Worm (Caenorhabditis elegans): ENCODE measurements around the gene eor-1.
A peak's percentile ranks its signal among the peaks of the same experiment; 100 is the strongest.

eor-1 gene

DNA sequence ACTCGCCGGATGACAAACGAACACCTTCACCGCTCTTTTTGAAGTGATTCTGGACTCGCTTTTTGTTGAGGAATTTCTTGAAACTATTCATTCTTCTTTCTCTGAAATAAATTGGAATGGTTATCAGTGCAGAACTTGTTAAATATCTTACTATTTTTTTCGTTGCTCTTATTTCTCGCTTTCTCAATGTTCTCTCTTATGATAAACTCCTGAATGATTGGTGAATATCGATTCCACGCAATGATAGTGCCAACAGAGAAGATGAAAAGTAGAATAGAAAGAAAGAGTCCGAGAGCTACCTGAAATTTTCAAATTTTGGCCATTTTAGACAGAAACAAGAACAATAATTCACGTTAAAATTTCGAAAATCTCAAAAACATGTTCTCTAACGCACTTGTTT is 10.4 kb upstream of the eor-1 start, which contains the start of gene ubxn-6:
Gene ubxn-6, minus strand, starts transcription at position 101 of the 400 bp plus-strand sequence.
- no peak for TF ChIP-seq hlh-12 (tag; optimal IDR thresholded peaks at IDR 0.05)
- TF ChIP-seq tbp1 (GFP tag; optimal IDR thresholded peaks at IDR 0.05) = no peak
- no peak for TF ChIP-seq bed-1 (GFP tag; IDR thresholded peaks at IDR 0.05)
- no peak for TF ChIP-seq ceh-100 (GFP tag; IDR thresholded peaks at IDR 0.05)

DNA sequence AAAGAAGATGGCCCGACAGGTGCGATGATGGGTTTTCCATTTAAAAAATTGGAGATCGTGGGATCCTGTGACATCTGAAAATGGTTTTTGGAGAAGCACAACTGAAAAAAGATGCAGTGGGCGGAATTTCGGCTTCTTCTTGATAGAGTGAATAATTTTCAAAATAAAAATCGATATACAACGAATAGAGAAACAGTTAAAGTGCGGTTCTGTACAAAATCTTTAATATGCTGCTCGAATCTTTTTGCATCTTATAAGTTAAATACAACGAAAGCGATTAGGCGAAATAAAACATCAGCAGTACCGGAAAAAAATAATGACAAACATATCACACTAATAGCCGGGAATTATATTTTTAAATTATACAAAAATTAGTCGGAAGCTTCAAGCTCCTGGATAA is 8.2 kb upstream of the eor-1 start, which contains the start of gene H06H21.11:
Gene H06H21.11, minus strand, starts transcription at position 101 of the 400 bp plus-strand sequence.
- TF ChIP-seq snpc-4 (GFP tag; optimal IDR thresholded peaks at IDR 0.05) (no peak), snpc-4 (tag; optimal IDR thresholded peaks at IDR 0.05) (peak in 1 of 4 experiments; percentile 42), hmg-1.2 (GFP tag; IDR thresholded peaks at IDR 0.05) (no peak), hrde-1 (tag; optimal IDR thresholded peaks at IDR 0.05; ENCODE audit: borderline replicate concordance) (peak; percentile 22)

DNA sequence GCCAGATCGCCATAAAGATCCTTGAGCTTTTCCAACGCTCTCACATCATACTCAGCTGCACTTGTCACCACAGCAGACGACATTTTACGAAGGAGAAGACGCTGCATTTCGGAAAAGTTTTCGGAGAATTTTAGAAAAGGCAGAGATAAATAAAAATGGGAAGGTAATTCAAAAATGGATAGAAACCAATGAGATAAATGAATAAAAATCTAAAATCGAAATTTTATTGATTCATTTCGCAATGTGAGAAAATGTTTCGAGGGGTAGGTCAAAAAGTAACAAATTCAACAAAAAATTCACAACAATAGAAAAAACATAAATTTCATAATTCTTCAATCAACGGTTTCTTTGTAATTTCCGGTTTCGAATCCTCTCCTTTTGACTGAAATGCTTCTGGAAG is 7.5 kb upstream of the eor-1 start, which contains the start of gene dpf-5:
Gene dpf-5, minus strand, starts transcription at position 101 of the 400 bp plus-strand sequence.
- TF ChIP-seq ekl-4 (GFP tag; IDR thresholded peaks at IDR 0.05) (0 out of 2 replicates have a peak, but pooled peaks have one; percentile 20), ztf-18 (tag; optimal IDR thresholded peaks at IDR 0.05) (no peak), lag-1 (GFP tag; IDR thresholded peaks at IDR 0.05) (no peak), hrde-1 (tag; optimal IDR thresholded peaks at IDR 0.05; ENCODE audit: borderline replicate concordance) (peak; percentile 23), cebp-2 (GFP tag; IDR thresholded peaks at IDR 0.05) (no peak), F10E7.11 (tag; optimal IDR thresholded peaks at IDR 0.05) (no peak), nfya-2 (GFP tag; IDR thresholded peaks at IDR 0.05) (no peak)

DNA sequence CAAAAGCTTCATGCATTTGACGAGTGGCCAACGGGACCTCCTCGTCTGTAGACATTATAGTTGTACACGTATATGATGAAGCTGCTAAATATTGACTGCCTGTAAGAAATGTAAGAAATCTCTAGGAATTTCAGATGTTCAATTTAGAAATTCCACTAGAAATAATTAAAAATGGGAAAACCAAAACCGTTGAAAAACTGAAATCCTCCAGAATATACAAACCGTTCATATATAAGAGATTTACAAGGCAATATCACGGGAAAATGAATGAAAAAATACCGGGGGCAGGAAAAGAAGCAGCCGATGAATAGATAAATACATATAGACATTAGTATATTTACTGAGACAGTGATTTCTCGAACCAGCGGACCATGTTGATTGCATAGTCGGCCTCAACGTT is 3.5 kb upstream of the eor-1 start, which contains the start of gene dpf-7:
Gene dpf-7, minus strand, starts transcription at position 101 of the 400 bp plus-strand sequence.
- TF ChIP-seq rcor-1 (GFP tag; IDR thresholded peaks at IDR 0.05) (no peak), T07F8.4 (tag; optimal IDR thresholded peaks at IDR 0.05) (no peak), F49E8.2 (tag; optimal IDR thresholded peaks at IDR 0.05; ENCODE audit: insufficient read depth) (no peak), Y53F4B.3 (GFP tag; IDR thresholded peaks at IDR 0.05) (no peak), B0336.3 (GFP tag; IDR thresholded peaks at IDR 0.05) (no peak), B0035.1 (tag; optimal IDR thresholded peaks at IDR 0.05) (no peak), fkh-3 (tag; optimal IDR thresholded peaks at IDR 0.05) (no peak), bed-2 (GFP tag; IDR thresholded peaks at IDR 0.05) (no peak), tbx-9 (tag; optimal IDR thresholded peaks at IDR 0.05; ENCODE audit: borderline replicate concordance) (no peak), cebp-2 (GFP tag; IDR thresholded peaks at IDR 0.05) (no peak), pha-4 (tag; optimal IDR thresholded peaks at IDR 0.05) (no peak), ceh-100 (GFP tag; IDR thresholded peaks at IDR 0.05) (no peak), lin-40 (tag; optimal IDR thresholded peaks at IDR 0.05) (no peak)

DNA sequence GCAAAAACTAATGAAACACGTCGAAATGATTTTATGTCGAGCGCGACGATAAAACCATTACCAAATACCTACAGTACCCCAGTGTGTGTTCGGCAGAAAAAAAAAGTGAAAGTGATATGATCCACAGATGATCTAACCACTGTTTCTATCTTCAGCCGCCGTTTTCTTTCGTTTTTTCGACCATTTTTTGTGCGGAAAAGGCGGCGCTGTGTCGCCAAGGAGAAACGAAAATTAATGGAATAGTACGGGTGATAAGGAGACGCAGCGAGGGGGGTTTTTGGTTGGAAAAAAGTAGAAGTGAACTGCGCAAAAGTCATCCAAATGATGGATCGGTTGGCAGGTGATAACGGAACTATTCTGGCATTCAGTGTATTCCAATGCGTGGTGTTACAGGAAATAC is 3.9 kb downstream of the eor-1 start:
- TF ChIP-seq hmg-1.2 (GFP tag; IDR thresholded peaks at IDR 0.05) = 0 out of 2 replicates have a peak, but pooled peaks have one; percentile 9
- TF ChIP-seq sea-2 (GFP tag; IDR thresholded peaks at IDR 0.05) = no peak

DNA sequence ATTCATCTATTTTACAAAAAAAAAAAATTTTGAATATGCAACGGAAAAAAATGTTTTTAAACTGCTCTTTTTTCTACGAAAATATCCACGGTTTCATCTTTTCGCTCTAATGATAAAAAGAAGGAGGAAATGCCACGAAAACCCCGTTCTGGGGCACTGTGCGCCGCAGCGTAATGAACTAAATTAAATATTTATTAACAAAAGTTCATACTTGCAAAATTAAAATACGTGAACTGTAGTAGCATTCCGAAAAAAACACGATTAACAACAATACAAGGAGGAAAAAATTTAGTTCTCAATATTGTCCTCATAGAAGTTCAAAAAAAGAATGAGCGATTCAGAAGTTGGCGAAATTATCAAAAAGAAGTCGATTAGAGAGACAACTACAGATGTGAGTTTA is 9.5 kb downstream of the eor-1 start, which contains the start of gene R11E3.1:
Gene R11E3.1, plus strand, starts transcription at position 301 of the 400 bp plus-strand sequence.
- TF ChIP-seq K11D2.4 (GFP tag; IDR thresholded peaks at IDR 0.05) (no peak), lin-54 (GFP tag; optimal IDR thresholded peaks at IDR 0.05) (no peak), B0261.1 (tag; optimal IDR thresholded peaks at IDR 0.05) (no peak)

All from whole organism, young adult.